Fruit fly (Drosophila melanogaster): Measurements from ENCODE around the gene CG3679.
A peak's percentile ranks its signal among the peaks of the same experiment; 100 is the strongest.

Gene CG3679

dm6 chrX:16263415-16263814, 40.3 kb upstream of the CG3679 start (continued):
- peak; percentile 27 for TF ChIP-seq CG9139 (GFP tag; optimal IDR thresholded peaks at IDR 0.05)
- peak; percentile 58 for TF ChIP-seq spab (GFP tag; optimal IDR thresholded peaks at IDR 0.05)
- peak; percentile 45 for TF ChIP-seq CG8632 (GFP tag; optimal IDR thresholded peaks at IDR 0.05)
- peak; percentile 62 for TF ChIP-seq OdsH (GFP tag; optimal IDR thresholded peaks at IDR 0.05)
- peak; percentile 29 for TF ChIP-seq net (GFP tag; optimal IDR thresholded peaks at IDR 0.05)
- peak; percentile 60 for TF ChIP-seq acj6 (GFP tag; optimal IDR thresholded peaks at IDR 0.05)
- peak; percentile 52 for TF ChIP-seq fd59A (GFP tag; optimal IDR thresholded peaks at IDR 0.05)
- no peak for TF ChIP-seq Lpt (GFP tag; optimal IDR thresholded peaks at IDR 0.05)
- peak; percentile 64 for TF ChIP-seq esn (GFP tag; optimal IDR thresholded peaks at IDR 0.05)
- TF ChIP-seq dac (GFP tag; optimal IDR thresholded peaks at IDR 0.05): no peak

dm6 chrX:16266437-16266836, 37.2 kb upstream of the CG3679 start, which contains the start of gene CG12507:
Gene CG12507 (minus strand): TSS chrX:16266537.
- no peak for TF ChIP-seq Eip78C (GFP tag)
- no peak for TF ChIP-seq cyc (GFP tag; optimal IDR thresholded peaks at IDR 0.05)
- no peak for TF ChIP-seq CG7368 (GFP tag; optimal IDR thresholded peaks at IDR 0.05)
- no peak for TF ChIP-seq OdsH (GFP tag; optimal IDR thresholded peaks at IDR 0.05)
- no peak for TF ChIP-seq CG8319 (GFP tag; optimal IDR thresholded peaks at IDR 0.05)
- no peak for TF ChIP-seq CG32006 (GFP tag; optimal IDR thresholded peaks at IDR 0.05)
- no peak for TF ChIP-seq CG11762 (GFP tag; optimal IDR thresholded peaks at IDR 0.05; ENCODE audit: insufficient read depth)
- no peak for TF ChIP-seq CG6163 (GFP tag; IDR thresholded peaks at IDR 0.05)
- TF ChIP-seq pdm3 (GFP tag; optimal IDR thresholded peaks at IDR 0.05): no peak
- no peak for TF ChIP-seq CG8632 (GFP tag; optimal IDR thresholded peaks at IDR 0.05)
- TF ChIP-seq eg (GFP tag; IDR thresholded peaks at IDR 0.05): no peak
- no peak for TF ChIP-seq spab (GFP tag; optimal IDR thresholded peaks at IDR 0.05)
- TF ChIP-seq CG8119 (GFP tag; IDR thresholded peaks at IDR 0.05): no peak
- no peak for TF ChIP-seq acj6 (GFP tag; optimal IDR thresholded peaks at IDR 0.05)
- TF ChIP-seq fd59A (GFP tag; optimal IDR thresholded peaks at IDR 0.05): no peak
- no peak for TF ChIP-seq CG11294 (GFP tag; IDR thresholded peaks at IDR 0.05)
- no peak for TF ChIP-seq Blimp-1 (GFP tag; optimal IDR thresholded peaks at IDR 0.05)
- TF ChIP-seq CG4318 (GFP tag; optimal IDR thresholded peaks at IDR 0.05): no peak

dm6 chrX:16270795-16271194, 32.9 kb upstream of the CG3679 start, which contains the start of gene Mfe2:
Gene Mfe2 (plus strand): TSS chrX:16270951.
- TF ChIP-seq vri (GFP tag; optimal IDR thresholded peaks at IDR 0.05) (peak; percentile 37), CG6163 (GFP tag; IDR thresholded peaks at IDR 0.05) (peak; percentile 21; the same call in 1 of the 3 replicates), CG10669 (GFP tag; optimal IDR thresholded peaks at IDR 0.05) (peak; percentile 42), svp (GFP tag) (peak; percentile 89), OdsH (GFP tag; optimal IDR thresholded peaks at IDR 0.05) (no peak), CG1621 (tag; optimal IDR thresholded peaks at IDR 0.05) (peak; percentile 62), CG6792 (GFP tag; optimal IDR thresholded peaks at IDR 0.05) (no peak), topi (GFP tag; optimal IDR thresholded peaks at IDR 0.05) (peak; percentile 52), CG3919 (GFP tag; optimal IDR thresholded peaks at IDR 0.05) (peak; percentile 46), CG9139 (GFP tag; optimal IDR thresholded peaks at IDR 0.05) (peak; percentile 76), Hr38 (GFP tag; optimal IDR thresholded peaks at IDR 0.05) (no peak), CG7368 (GFP tag; optimal IDR thresholded peaks at IDR 0.05) (peak; percentile 40), CG15336 (GFP tag; IDR thresholded peaks at IDR 0.05) (0 out of 2 replicates have a peak, but pooled peaks have one; percentile 35), Met (GFP tag; optimal IDR thresholded peaks at IDR 0.05) (peak; percentile 6), CG3032 (tag; optimal IDR thresholded peaks at IDR 0.05) (peak; percentile 20), cyc (GFP tag; optimal IDR thresholded peaks at IDR 0.05) (peak; percentile 35), CG6808 (GFP tag; optimal IDR thresholded peaks at IDR 0.05) (peak; percentile 52), lz (GFP tag; optimal IDR thresholded peaks at IDR 0.05) (peak; percentile 12), spab (GFP tag; optimal IDR thresholded peaks at IDR 0.05) (peak; percentile 31), Ets96B (tag; optimal IDR thresholded peaks at IDR 0.05) (peak; percentile 24), CG6854 (GFP tag; optimal IDR thresholded peaks at IDR 0.05) (peak; percentile 49), Eip93F (GFP tag; optimal IDR thresholded peaks at IDR 0.05) (no peak), CG8632 (GFP tag; optimal IDR thresholded peaks at IDR 0.05) (no peak), Eip75B (GFP tag; optimal IDR thresholded peaks at IDR 0.05) (peak; percentile 8), Eip78C (GFP tag) (peak; percentile 70), CG6276 (GFP tag; optimal IDR thresholded peaks at IDR 0.05) (peak; percentile 70), ss (GFP tag; optimal IDR thresholded peaks at IDR 0.05) (peak; percentile 84 to 85), fkh (GFP tag; optimal IDR thresholded peaks at IDR 0.05) (no peak), Lpt (GFP tag; optimal IDR thresholded peaks at IDR 0.05) (no peak), Ets21C (GFP tag; optimal IDR thresholded peaks at IDR 0.05) (peak; percentile 16), net (GFP tag; optimal IDR thresholded peaks at IDR 0.05) (peak; percentile 50), dsx (GFP tag; optimal IDR thresholded peaks at IDR 0.05; ENCODE audit: poor library complexity, severe bottlenecking) (peak; percentile 42), Sox15 (GFP tag; optimal IDR thresholded peaks at IDR 0.05) (no peak), Sox14 (GFP tag; optimal IDR thresholded peaks at IDR 0.05) (peak; percentile 17)

All from whole organism, prepupa.